Worm (Caenorhabditis elegans) whole organism, midembryonic: Measurements from ENCODE around the gene scc-3.

Experiments used
- T22C8.4 ChIP-seq: fragments of 200-800 bp; sonication (Bioruptor generic); IDR thresholded peaks from 2 replicates; pipeline ENCODE4 v1.3.6; 2022; ENCODE audit warnings: missing genetic modification characterization, missing compliant biosample characterization
- cog-1 ChIP-seq: sonication (generic microtip); optimal IDR thresholded peaks from 2 replicates; lab custom pipeline; 2016; ENCODE audit warnings: missing genetic modification characterization, missing compliant biosample characterization
- flt-1 ChIP-seq: fragments of 200-800 bp; sonication (Bioruptor generic); IDR thresholded peaks from 2 replicates; pipeline ENCODE4 v1.3.6; 2022; ENCODE audit warnings: missing genetic modification characterization, missing compliant biosample characterization
- klf-2 ChIP-seq: fragments of 200-800 bp; sonication (Bioruptor generic); conservative IDR thresholded peaks from 2 replicates; pipeline ENCODE4 v1.3.6; 2022; ENCODE audit warnings: missing genetic modification reagents, missing genetic modification characterization, missing compliant biosample characterization
- med-1 ChIP-seq: sonication (generic microtip); optimal IDR thresholded peaks from 2 replicates; lab custom pipeline; 2017; ENCODE audit warnings: missing genetic modification characterization, mild to moderate bottlenecking, missing compliant biosample characterization, antibody characterized with exemption, missing genetic modification reagents; ENCODE audit not compliant: insufficient read depth
- ref-1 ChIP-seq: fragments of 200-800 bp; sonication (Bioruptor generic); conservative IDR thresholded peaks from 2 replicates; pipeline ENCODE4 v1.3.6; 2022; ENCODE audit warnings: missing genetic modification reagents, missing genetic modification characterization, missing compliant biosample characterization
- tab-1 ChIP-seq: fragments of 200-800 bp; sonication (Bioruptor generic); IDR thresholded peaks from 2 replicates; pipeline ENCODE4 v1.3.6; 2022; ENCODE audit warnings: missing genetic modification characterization, missing compliant biosample characterization
- ztf-23 ChIP-seq: fragments of 200-800 bp; sonication (Bioruptor generic); IDR thresholded peaks from 2 replicates; pipeline ENCODE4 v1.3.6; 2022; ENCODE audit warnings: missing genetic modification reagents, missing genetic modification characterization, missing compliant biosample characterization
- ztf-29 ChIP-seq: fragments of 200-800 bp; sonication (Bioruptor generic); IDR thresholded peaks from 2 replicates; pipeline ENCODE4 v1.3.6; 2022; ENCODE audit warnings: missing genetic modification reagents, missing genetic modification characterization, missing compliant biosample characterization

scc-3 gene

ce11 chrV:12796908-12797490, 33.3 kb downstream of the scc-3 start:
- TF ChIP-seq cog-1 (tag; lab: Kevin White, UChicago) (no peak), med-1 (GFP tag; lab: Kevin White, UChicago) (no peak), flt-1 (GFP tag; lab: Robert Waterston, UW) (no peak), ztf-29 (GFP tag; lab: Robert Waterston, UW) (no peak), ztf-23 (GFP tag; lab: Robert Waterston, UW) (no peak), ref-1 (GFP tag; lab: Robert Waterston, UW) (no peak), klf-2 (GFP tag; lab: Robert Waterston, UW) (no peak), T22C8.4 (no peak), tab-1 (GFP tag; lab: Robert Waterston, UW) (no peak)

ce11 chrV:12797992-12798391, 34.2 kb downstream of the scc-3 start, which contains the start of gene ugt-6:
ugt-6 (minus strand) TSS chrV:12798224.
- TF ChIP-seq med-1 (GFP tag; lab: Kevin White, UChicago): no peak
- no peak for TF ChIP-seq T22C8.4
- no peak for TF ChIP-seq ref-1 (GFP tag; lab: Robert Waterston, UW)
- TF ChIP-seq tab-1 (GFP tag; lab: Robert Waterston, UW): no peak
- no peak for TF ChIP-seq klf-2 (GFP tag; lab: Robert Waterston, UW)
- TF ChIP-seq ztf-23 (GFP tag; lab: Robert Waterston, UW): no peak
- TF ChIP-seq ztf-29 (GFP tag; lab: Robert Waterston, UW): no peak

- no peak for TF ChIP-seq ztf-29 (GFP tag; lab: Robert Waterston, UW)
- no peak for TF ChIP-seq ztf-23 (GFP tag; lab: Robert Waterston, UW)
- no peak for TF ChIP-seq klf-2 (GFP tag; lab: Robert Waterston, UW)
- no peak for TF ChIP-seq med-1 (GFP tag; lab: Kevin White, UChicago)
- no peak for TF ChIP-seq tab-1 (GFP tag; lab: Robert Waterston, UW)
- no peak for TF ChIP-seq cog-1 (tag; lab: Kevin White, UChicago)
- TF ChIP-seq T22C8.4: no peak
- no peak for TF ChIP-seq ref-1 (GFP tag; lab: Robert Waterston, UW)
- TF ChIP-seq flt-1 (GFP tag; lab: Robert Waterston, UW): no peak
These were observed 36.4 kb downstream of the scc-3 start, which contains the start of gene ugt-3 for ce11 chrV:12800171-12800570. ugt-3 (minus strand) TSS chrV:12800271.

- TF ChIP-seq klf-2 (GFP tag; lab: Robert Waterston, UW) (no peak), ref-1 (GFP tag; lab: Robert Waterston, UW) (no peak), cog-1 (tag; lab: Kevin White, UChicago) (no peak), T22C8.4 (no peak), flt-1 (GFP tag; lab: Robert Waterston, UW) (no peak), ztf-29 (GFP tag; lab: Robert Waterston, UW) (no peak), tab-1 (GFP tag; lab: Robert Waterston, UW) (no peak), ztf-23 (GFP tag; lab: Robert Waterston, UW) (no peak), med-1 (GFP tag; lab: Kevin White, UChicago) (no peak)
These were observed 39.5 kb downstream of the scc-3 start, which contains the start of gene srbc-45 for ce11 chrV:12803274-12803673. srbc-45 (plus strand) TSS chrV:12803574.

ce11 chrV:12806190-12806589, 42.4 kb downstream of the scc-3 start, which contains the start of gene ZC443.7:
ZC443.7 (plus strand) TSS chrV:12806490.
- TF ChIP-seq med-1 (GFP tag; lab: Kevin White, UChicago) (no peak), cog-1 (tag; lab: Kevin White, UChicago) (no peak), klf-2 (GFP tag; lab: Robert Waterston, UW) (no peak), ztf-23 (GFP tag; lab: Robert Waterston, UW) (no peak), ztf-29 (GFP tag; lab: Robert Waterston, UW) (no peak), ref-1 (GFP tag; lab: Robert Waterston, UW) (no peak), flt-1 (GFP tag; lab: Robert Waterston, UW) (no peak), T22C8.4 (no peak), tab-1 (GFP tag; lab: Robert Waterston, UW) (no peak)

ce11 chrV:12809876-12810275, 46.1 kb downstream of the scc-3 start, which contains the start of gene ZC443.1:
ZC443.1 (minus strand) TSS chrV:12810080.
- TF ChIP-seq T22C8.4 (no peak), tab-1 (GFP tag; lab: Robert Waterston, UW) (no peak), med-1 (GFP tag; lab: Kevin White, UChicago) (no peak), ztf-23 (GFP tag; lab: Robert Waterston, UW) (no peak), klf-2 (GFP tag; lab: Robert Waterston, UW) (no peak), cog-1 (tag; lab: Kevin White, UChicago) (no peak)

- no peak for TF ChIP-seq ztf-23 (GFP tag; lab: Robert Waterston, UW)
- no peak for TF ChIP-seq klf-2 (GFP tag; lab: Robert Waterston, UW)
These were observed 47.4 kb downstream of the scc-3 start, which contains the start of gene ZC443.2 for ce11 chrV:12811126-12811525. ZC443.2 (minus strand) TSS chrV:12811192.

ce11 chrV:12811810-12812209, 48.1 kb downstream of the scc-3 start:
- TF ChIP-seq tab-1 (GFP tag; lab: Robert Waterston, UW) (no peak), ztf-29 (GFP tag; lab: Robert Waterston, UW) (no peak), ref-1 (GFP tag; lab: Robert Waterston, UW) (no peak), cog-1 (tag; lab: Kevin White, UChicago) (no peak), med-1 (GFP tag; lab: Kevin White, UChicago) (no peak), klf-2 (GFP tag; lab: Robert Waterston, UW) (no peak), T22C8.4 (no peak), flt-1 (GFP tag; lab: Robert Waterston, UW) (no peak), ztf-23 (GFP tag; lab: Robert Waterston, UW) (no peak)

- no peak for TF ChIP-seq ref-1 (GFP tag; lab: Robert Waterston, UW)
- no peak for TF ChIP-seq ztf-23 (GFP tag; lab: Robert Waterston, UW)
- no peak for TF ChIP-seq med-1 (GFP tag; lab: Kevin White, UChicago)
- TF ChIP-seq tab-1 (GFP tag; lab: Robert Waterston, UW): no peak
- TF ChIP-seq flt-1 (GFP tag; lab: Robert Waterston, UW): no peak
- no peak for TF ChIP-seq cog-1 (tag; lab: Kevin White, UChicago)
- no peak for TF ChIP-seq ztf-29 (GFP tag; lab: Robert Waterston, UW)
- no peak for TF ChIP-seq klf-2 (GFP tag; lab: Robert Waterston, UW)
- TF ChIP-seq T22C8.4: no peak
These were observed 50.3 kb downstream of the scc-3 start, which contains the start of gene ZC443.3 for ce11 chrV:12814022-12814421. ZC443.3 (minus strand) TSS chrV:12814122.
